Worm (Caenorhabditis elegans): ENCODE results near the gene sams-4.

ce11 chrIV:5855608-5856007 lies 9.4 kb upstream of the sams-4 start:
- TF ChIP-seq unc-62 (GFP tag; optimal IDR thresholded peaks at IDR 0.05), result no peak
- TF ChIP-seq egl-27 (tag; optimal IDR thresholded peaks at IDR 0.05), result no peak
- TF ChIP-seq lin-13 (GFP tag; optimal IDR thresholded peaks at IDR 0.05), result no peak
- TF ChIP-seq mdl-1 (tag; optimal IDR thresholded peaks at IDR 0.05), result no peak
- TF ChIP-seq pqm-1 (tag; optimal IDR thresholded peaks at IDR 0.05), result no peak
- no peak for TF ChIP-seq nhr-237 (tag; optimal IDR thresholded peaks at IDR 0.05)
- no peak for TF ChIP-seq nhr-76 (tag; optimal IDR thresholded peaks at IDR 0.05)
- no peak for TF ChIP-seq unc-86 (tag; optimal IDR thresholded peaks at IDR 0.05)
- no peak for TF ChIP-seq sptf-1 (tag; optimal IDR thresholded peaks at IDR 0.05)
- TF ChIP-seq ces-1 (GFP tag; optimal IDR thresholded peaks at IDR 0.05), result no peak
- TF ChIP-seq skn-1 (tag; optimal IDR thresholded peaks at IDR 0.05), result no peak
- TF ChIP-seq snpc-4 (tag; optimal IDR thresholded peaks at IDR 0.05), result no peak
- no peak for TF ChIP-seq C16A3.4 (tag; optimal IDR thresholded peaks at IDR 0.05)
- TF ChIP-seq ztf-4 (tag; optimal IDR thresholded peaks at IDR 0.05), result no peak
